Fruit fly (Drosophila melanogaster) whole organism, adult: ENCODE results near the gene CG31819.

Source experiments
- CG12768 ChIP-seq: fragments of 200-800 bp; sonication (Bioruptor generic); optimal IDR thresholded peaks from 2 replicates; lab custom pipeline; 2017; ENCODE audit warnings: missing biosample characterization, missing genetic modification characterization, mild to moderate bottlenecking, moderate library complexity, missing genetic modification reagents
- CG14711 ChIP-seq: fragments of 200-800 bp; sonication (Bioruptor generic); optimal IDR thresholded peaks from 2 replicates; lab custom pipeline; 2018; ENCODE audit warnings: missing biosample characterization, mild to moderate bottlenecking, missing genetic modification characterization, moderate library complexity
- CG7045 ChIP-seq: fragments of 200-800 bp; sonication (Bioruptor generic); optimal IDR thresholded peaks from 2 replicates; lab custom pipeline; 2017; ENCODE audit warnings: missing biosample characterization, mild to moderate bottlenecking, missing genetic modification characterization
- CG7101 ChIP-seq: fragments of 200-800 bp; sonication (Bioruptor generic); optimal IDR thresholded peaks from 2 replicates; lab custom pipeline; 2018; ENCODE audit warnings: missing biosample characterization, mild to moderate bottlenecking, missing genetic modification characterization, moderate library complexity
- cnc ChIP-seq, 2 experiments: fragments of >200 bp; optimal IDR thresholded peaks; 2 replicates each; lab custom pipeline; 2017
- kay ChIP-seq: fragments of 200-800 bp; sonication (Bioruptor generic); peaks from one replicate; lab custom pipeline; 2016; ENCODE audit warnings: missing biosample characterization, missing genetic modification characterization, borderline replicate concordance

- TF ChIP-seq cnc (optimal IDR thresholded peaks at IDR 0.05; lab: Kevin White, UChicago) (no peak), CG7101 (tag; lab: Kevin White, UChicago) (no peak), kay (no peak), CG12768 (GFP tag; lab: Kevin White, UChicago) (no peak), CG14711 (no peak), CG7045 (GFP tag; lab: Kevin White, UChicago) (no peak)
Observed at dm6 chr2L:16211159-16211558, at the start of gene CG31819.
